Worm (Caenorhabditis elegans): ENCODE results near the gene Y49A3A.3.
A peak's percentile ranks its signal among the peaks of the same experiment; 100 is the strongest.

ce11 chrV:14368272-14369052 is 14.3 kb downstream of the Y49A3A.3 start:
- TF ChIP-seq nhr-25 (tag; optimal IDR thresholded peaks at IDR 0.05; ENCODE audit: borderline replicate concordance, insufficient read depth) (peak; percentile 90), lin-15B (tag; optimal IDR thresholded peaks at IDR 0.05) (no peak), mep-1 (tag; optimal IDR thresholded peaks at IDR 0.05) (peak; percentile 81), pha-4 (GFP tag; IDR thresholded peaks at IDR 0.05) (no peak), pha-4 (tag; optimal IDR thresholded peaks at IDR 0.05) (no peak), F10B5.3 (tag; optimal IDR thresholded peaks at IDR 0.05) (no peak), aha-1 (tag) (peak; percentile 95), skn-1 (tag; optimal IDR thresholded peaks at IDR 0.05) (no peak), ZK337.2 (GFP tag; IDR thresholded peaks at IDR 0.05) (no peak), nhr-48 (tag; optimal IDR thresholded peaks at IDR 0.05) (peak; percentile 80)

Measured in whole organism, L4 larva.